Fruit fly (Drosophila melanogaster) whole organism, pupa: ENCODE results near the gene Rnf146.
A peak's percentile ranks its signal among the peaks of the same experiment; 100 is the strongest.

Source experiments
- CG10348 ChIP-seq: fragments of 200-800 bp; sonication (Bioruptor generic); IDR thresholded peaks from 2 replicates; pipeline ENCODE4 v1.3.6; 2022; ENCODE audit warnings: missing biosample characterization, missing genetic modification characterization
- CG12605 ChIP-seq: fragments of 200-800 bp; sonication (Bioruptor generic); IDR thresholded peaks from 2 replicates; pipeline ENCODE4 v1.3.6; 2022; ENCODE audit warnings: missing biosample characterization, missing genetic modification characterization
- CG13204 ChIP-seq: fragments of 200-800 bp; sonication (Bioruptor generic); optimal IDR thresholded peaks from 2 replicates; lab custom pipeline; 2018; ENCODE audit warnings: missing biosample characterization, mild to moderate bottlenecking, missing genetic modification characterization, moderate library complexity
- CG14655 ChIP-seq: fragments of 200-800 bp; sonication (Bioruptor generic); optimal IDR thresholded peaks from 3 replicates; lab custom pipeline; 2017; ENCODE audit warnings: mild to moderate bottlenecking, missing biosample characterization, missing genetic modification reagents, missing genetic modification characterization
- CG15710 ChIP-seq: fragments of 200-800 bp; sonication (Bioruptor generic); optimal IDR thresholded peaks from 2 replicates; lab custom pipeline; 2018; ENCODE audit warnings: missing biosample characterization, mild to moderate bottlenecking, missing genetic modification characterization, moderate library complexity
- CG17806 ChIP-seq: fragments of 200-800 bp; sonication (Bioruptor generic); optimal IDR thresholded peaks from 2 replicates; lab custom pipeline; 2018; ENCODE audit warnings: missing biosample characterization, mild to moderate bottlenecking, missing genetic modification characterization, moderate library complexity
- CG32121 ChIP-seq: fragments of 200-800 bp; sonication (Bioruptor generic); IDR thresholded peaks from 2 replicates; pipeline ENCODE4 v1.3.6; 2022; ENCODE audit warnings: missing biosample characterization, missing genetic modification characterization
- CG34367 ChIP-seq: fragments of 200-800 bp; sonication (Bioruptor generic); optimal IDR thresholded peaks from 2 replicates; lab custom pipeline; 2018; ENCODE audit warnings: missing biosample characterization, mild to moderate bottlenecking, missing genetic modification characterization
- CG4496 ChIP-seq: fragments of 200-800 bp; sonication (Bioruptor generic); IDR thresholded peaks from 3 replicates; pipeline ENCODE4 v1.3.6; 2022; ENCODE audit warnings: missing biosample characterization, missing genetic modification characterization
- CG8159 ChIP-seq: fragments of 200-800 bp; sonication (Bioruptor generic); optimal IDR thresholded peaks from 3 replicates; lab custom pipeline; 2018; ENCODE audit warnings: missing biosample characterization, mild to moderate bottlenecking, missing genetic modification characterization, moderate library complexity
- CG8301 ChIP-seq: fragments of 200-800 bp; sonication (Bioruptor generic); optimal IDR thresholded peaks from 2 replicates; lab custom pipeline; 2018; ENCODE audit warnings: missing biosample characterization, mild to moderate bottlenecking, missing genetic modification characterization
- CG9948 ChIP-seq: fragments of 200-800 bp; sonication (Bioruptor generic); optimal IDR thresholded peaks from 2 replicates; lab custom pipeline; 2018; ENCODE audit warnings: missing biosample characterization, mild to moderate bottlenecking, missing genetic modification characterization, moderate library complexity
- D1 ChIP-seq: fragments of 200-800 bp; sonication (Bioruptor generic); optimal IDR thresholded peaks from 2 replicates; lab custom pipeline; 2018; ENCODE audit warnings: missing biosample characterization, mild to moderate bottlenecking, missing genetic modification characterization, moderate library complexity
- EcR ChIP-seq: fragments of 200-800 bp; sonication (Bioruptor generic); optimal IDR thresholded peaks from 3 replicates; lab custom pipeline; 2019; ENCODE audit warnings: missing biosample characterization, missing genetic modification characterization, mild to moderate bottlenecking, moderate library complexity, missing genetic modification reagents
- Ets98B ChIP-seq: fragments of 200-800 bp; sonication (Bioruptor generic); IDR thresholded peaks from 2 replicates; pipeline ENCODE4 v1.3.6; 2022; ENCODE audit warnings: missing biosample characterization, missing genetic modification characterization
- Pif1A ChIP-seq: fragments of 200-800 bp; sonication (Bioruptor generic); optimal IDR thresholded peaks from 3 replicates; lab custom pipeline; 2016; ENCODE audit warnings: missing biosample characterization, missing genetic modification characterization
- Pif1B ChIP-seq: fragments of 200-800 bp; sonication (Bioruptor generic); optimal IDR thresholded peaks from 3 replicates; lab custom pipeline; 2016; ENCODE audit warnings: missing biosample characterization, missing genetic modification characterization
- Snoo ChIP-seq: fragments of 200-800 bp; sonication (Bioruptor generic); optimal IDR thresholded peaks from 3 replicates; lab custom pipeline; 2017; ENCODE audit warnings: missing biosample characterization, mild to moderate bottlenecking, missing genetic modification characterization, inconsistent platforms
- fd96Ca ChIP-seq: fragments of 200-800 bp; sonication (Bioruptor generic); IDR thresholded peaks from 3 replicates; pipeline ENCODE4 v1.3.6; 2022; ENCODE audit warnings: missing biosample characterization, missing genetic modification characterization
- gl ChIP-seq: fragments of 200-800 bp; sonication (Bioruptor generic); optimal IDR thresholded peaks from 2 replicates; lab custom pipeline; 2018; ENCODE audit warnings: missing biosample characterization, mild to moderate bottlenecking, missing genetic modification characterization
- rn ChIP-seq: fragments of 200-800 bp; sonication (Bioruptor generic); IDR thresholded peaks from 2 replicates; pipeline ENCODE4 v1.3.6; 2022; ENCODE audit warnings: missing biosample characterization, missing genetic modification characterization

Gene Rnf146

DNA sequence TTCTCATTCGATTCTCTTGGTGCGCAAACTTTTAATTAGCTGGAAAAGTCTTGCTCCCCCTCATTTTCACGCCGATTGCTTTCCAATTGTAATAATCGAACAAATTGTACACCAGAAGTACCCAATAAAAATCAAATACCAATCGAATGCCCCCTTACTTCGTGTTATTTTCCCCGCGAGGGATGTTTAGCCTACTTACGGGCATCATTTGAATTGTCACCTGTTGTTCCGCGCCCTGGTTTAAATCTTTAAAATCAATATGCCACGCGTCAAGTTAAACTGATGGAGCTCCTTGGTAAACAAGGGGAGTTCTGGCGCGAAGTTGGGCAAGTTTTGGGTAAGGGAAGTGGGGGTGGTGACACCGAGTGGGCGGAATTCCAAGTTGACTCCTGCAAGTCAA, 3.7 kb upstream of the Rnf146 start:
- no peak for TF ChIP-seq CG14655 (GFP tag; lab: Kevin White, UChicago)
- TF ChIP-seq fd96Ca: no peak
- no peak for TF ChIP-seq Ets98B (GFP tag; lab: Robert Waterston, UW)
- TF ChIP-seq CG10348 (GFP tag; lab: Robert Waterston, UW): no peak
- TF ChIP-seq CG8301 (tag; lab: Kevin White, UChicago): no peak
- no peak for TF ChIP-seq CG15710 (tag; lab: Kevin White, UChicago)
- TF ChIP-seq Pif1A (GFP tag; lab: Kevin White, UChicago): no peak
- TF ChIP-seq CG8159: no peak
- TF ChIP-seq CG12605 (GFP tag; lab: Robert Waterston, UW): no peak
- no peak for TF ChIP-seq CG34367 (tag; lab: Kevin White, UChicago)
- no peak for TF ChIP-seq CG13204 (GFP tag; lab: Kevin White, UChicago)
- no peak for TF ChIP-seq Snoo (tag; lab: Kevin White, UChicago)
- TF ChIP-seq rn (GFP tag; lab: Robert Waterston, UW): no peak
- TF ChIP-seq CG32121 (GFP tag; lab: Robert Waterston, UW): no peak
- TF ChIP-seq Pif1B (GFP tag; lab: Kevin White, UChicago): no peak
- TF ChIP-seq gl (tag; lab: Kevin White, UChicago): no peak

DNA sequence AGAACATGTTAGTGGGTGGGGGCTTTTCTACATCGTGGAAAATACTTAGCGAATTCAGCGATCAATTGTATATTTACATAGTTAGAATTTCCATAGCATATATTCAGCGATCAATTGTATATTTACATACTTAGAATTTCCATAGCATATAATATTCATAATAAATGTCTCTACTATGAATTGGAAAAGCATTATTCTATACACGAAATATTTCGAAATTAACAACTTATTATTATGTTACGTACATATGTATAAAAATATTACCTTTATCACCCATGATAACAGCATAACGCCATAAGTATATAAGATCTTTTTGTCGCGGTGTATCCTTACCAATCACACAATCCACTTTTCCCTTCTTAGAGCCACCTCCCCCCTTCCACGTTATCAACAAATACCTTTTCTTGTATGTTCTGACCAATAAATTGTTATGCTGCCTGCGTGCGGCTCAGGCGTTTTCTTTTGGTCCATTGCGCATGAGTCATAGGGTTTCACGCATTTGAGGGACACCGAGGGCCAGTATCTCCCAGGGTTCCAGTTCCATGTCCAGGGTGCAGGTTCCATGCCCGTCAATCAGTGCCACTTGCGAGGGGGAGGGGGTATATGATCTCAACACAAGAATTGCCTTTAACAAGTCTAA, 5.7 kb downstream of the Rnf146 start:
- TF ChIP-seq CG34367 (tag; lab: Kevin White, UChicago): no peak
- peak; percentile 54 for TF ChIP-seq CG9948 (tag; lab: Kevin White, UChicago)
- TF ChIP-seq Pif1B (GFP tag; lab: Kevin White, UChicago): no peak
- no peak for TF ChIP-seq Ets98B (GFP tag; lab: Robert Waterston, UW)
- TF ChIP-seq EcR (GFP tag; lab: Kevin White, UChicago): no peak
- peak; percentile 32 for TF ChIP-seq CG15710 (tag; lab: Kevin White, UChicago)
- no peak for TF ChIP-seq CG4496 (GFP tag; lab: Robert Waterston, UW)
- peak; percentile 38 for TF ChIP-seq D1 (tag; lab: Kevin White, UChicago)
- peak; percentile 16 for TF ChIP-seq CG17806 (tag; lab: Kevin White, UChicago)
- TF ChIP-seq CG8301 (tag; lab: Kevin White, UChicago): peak; percentile 38
- peak; percentile 19 for TF ChIP-seq CG8159
- TF ChIP-seq CG14655 (GFP tag; lab: Kevin White, UChicago): no peak

DNA sequence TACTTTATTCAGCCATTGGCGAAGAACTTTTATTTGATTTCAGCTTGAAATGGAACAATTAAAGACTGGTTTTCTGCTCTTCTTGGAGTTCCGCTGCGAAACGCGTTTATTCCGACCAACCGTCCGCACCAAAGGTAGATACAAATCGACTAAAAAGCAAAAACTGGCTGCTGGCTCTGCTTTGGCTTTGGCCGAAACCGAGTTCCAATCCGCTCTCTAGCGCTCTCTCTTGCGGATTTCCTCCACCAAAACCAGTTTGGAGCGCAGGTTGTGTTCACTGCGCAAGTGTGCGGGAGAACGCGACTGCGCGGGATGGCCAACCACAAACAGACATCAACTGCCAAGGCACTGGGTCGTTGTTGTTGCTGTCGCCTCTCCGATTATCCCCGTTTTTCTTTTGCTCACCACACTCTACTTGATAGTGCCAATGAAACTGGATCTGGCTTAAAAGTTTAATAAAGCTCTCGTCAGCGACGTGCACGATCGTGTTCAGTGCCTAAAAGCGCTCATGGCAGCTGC, 7.1 kb downstream of the Rnf146 start, which contains the start of gene wnd:
wnd (minus strand) TSS at position 306 of the 519 bp plus-strand sequence.
- TF ChIP-seq Snoo (tag; lab: Kevin White, UChicago) (peak; percentile 9), Pif1B (GFP tag; lab: Kevin White, UChicago) (peak; percentile 4), Pif1A (GFP tag; lab: Kevin White, UChicago) (peak; percentile 12), Ets98B (GFP tag; lab: Robert Waterston, UW) (peak; percentile 38; the same call in 1 of the 2 replicates), CG12605 (GFP tag; lab: Robert Waterston, UW) (peak; percentile 26; the same call in 1 of the 2 replicates), CG8159 (no peak), CG9948 (tag; lab: Kevin White, UChicago) (no peak), EcR (GFP tag; lab: Kevin White, UChicago) (peak; percentile 22)

DNA sequence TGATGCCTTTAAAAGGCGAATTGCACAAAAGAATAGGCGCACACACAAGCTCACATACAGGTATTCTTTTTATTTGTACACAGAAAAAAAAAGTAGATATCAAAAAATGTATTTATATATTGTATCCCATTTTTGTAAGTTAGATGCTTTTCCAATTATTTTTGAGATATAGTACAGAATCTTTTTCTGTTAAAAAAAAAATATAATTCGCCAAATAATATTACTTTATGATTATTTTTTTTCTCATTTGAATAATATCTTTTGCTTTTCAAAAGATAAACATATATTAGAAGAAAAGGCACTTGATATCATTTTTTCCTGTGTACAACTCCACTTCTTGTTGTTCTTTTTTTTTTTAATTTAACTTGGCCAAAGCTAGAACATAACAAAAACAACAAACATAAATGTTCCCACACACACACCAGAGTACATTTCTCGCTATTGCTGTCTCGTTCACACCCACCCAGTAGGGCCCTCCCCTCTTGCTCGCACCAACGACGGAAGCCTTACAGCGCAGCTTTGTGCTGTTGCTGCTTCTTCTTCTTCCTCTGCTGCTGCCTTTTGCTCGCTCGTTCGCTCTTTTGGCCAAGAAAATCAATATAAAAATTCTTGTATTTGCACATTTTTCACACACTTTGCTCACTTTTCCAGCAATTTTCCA, 7.7 kb downstream of the Rnf146 start:
- TF ChIP-seq D1 (tag; lab: Kevin White, UChicago) (peak; percentile 99), EcR (GFP tag; lab: Kevin White, UChicago) (no peak), CG34367 (tag; lab: Kevin White, UChicago) (peak; percentile 75), rn (GFP tag; lab: Robert Waterston, UW) (peak; percentile 53; the same call in 1 of the 2 replicates), Pif1B (GFP tag; lab: Kevin White, UChicago) (no peak), CG12605 (GFP tag; lab: Robert Waterston, UW) (peak; percentile 81), CG13204 (GFP tag; lab: Kevin White, UChicago) (peak; percentile 58), CG10348 (GFP tag; lab: Robert Waterston, UW) (peak; percentile 40; the same call in 1 of the 2 replicates), CG8301 (tag; lab: Kevin White, UChicago) (peak; percentile 86), CG14655 (GFP tag; lab: Kevin White, UChicago) (peak; percentile 85), gl (tag; lab: Kevin White, UChicago) (peak; percentile 84), CG32121 (GFP tag; lab: Robert Waterston, UW) (peak; percentile 77), Snoo (tag; lab: Kevin White, UChicago) (peak; percentile 57), Ets98B (GFP tag; lab: Robert Waterston, UW) (no peak), fd96Ca (no peak), CG9948 (tag; lab: Kevin White, UChicago) (peak; percentile 97), CG4496 (GFP tag; lab: Robert Waterston, UW) (peak; percentile 61; the same call in 2 of the 3 replicates), CG8159 (peak; percentile 96), CG15710 (tag; lab: Kevin White, UChicago) (peak; percentile 86), Pif1A (GFP tag; lab: Kevin White, UChicago) (peak; percentile 31), CG17806 (tag; lab: Kevin White, UChicago) (peak; percentile 86)
